Worm (Caenorhabditis elegans) whole organism, late embryonic: ENCODE data around the gene fbxb-111.

Experiments used
- ceh-24 ChIP-seq: sonication (generic microtip); optimal IDR thresholded peaks from 2 replicates; lab custom pipeline; 2016; ENCODE audit warnings: mild to moderate bottlenecking, missing genetic modification characterization, missing compliant biosample characterization
- fkh-6 ChIP-seq: sonication (generic microtip); optimal IDR thresholded peaks from 2 replicates; lab custom pipeline; 2016; ENCODE audit warnings: missing genetic modification characterization, missing compliant biosample characterization
- nhr-11 ChIP-seq: fragments of 150-350 bp; optimal IDR thresholded peaks from 2 replicates; lab custom pipeline; 2014; ENCODE audit warnings: missing biosample characterization, missing genetic modification characterization
- pat-9 ChIP-seq: fragments of 200-800 bp; sonication (Bioruptor generic); optimal IDR thresholded peaks from 2 replicates; lab custom pipeline; 2018; ENCODE audit warnings: mild to moderate bottlenecking, missing genetic modification characterization, moderate library complexity, missing compliant biosample characterization
- pqm-1 ChIP-seq: sonication (generic microtip); optimal IDR thresholded peaks from 2 replicates; lab custom pipeline; 2016; ENCODE audit warnings: missing genetic modification characterization, missing compliant biosample characterization
- sox-4 ChIP-seq: sonication (generic microtip); optimal IDR thresholded peaks from 2 replicates; lab custom pipeline; 2017; ENCODE audit warnings: mild to moderate bottlenecking, missing genetic modification characterization, inconsistent platforms, missing compliant biosample characterization

ce11 chrII:2757954-2758353, 16.9 kb downstream of the fbxb-111 start, which contains the start of gene F29A7.8:
- TF ChIP-seq pqm-1 (tag; lab: Kevin White, UChicago): no peak
- no peak for TF ChIP-seq pat-9 (tag; lab: Kevin White, UChicago)
- no peak for TF ChIP-seq nhr-11 (tag; lab: Kevin White, UChicago)
- no peak for TF ChIP-seq ceh-24
- no peak for TF ChIP-seq fkh-6 (tag; lab: Kevin White, UChicago)
- TF ChIP-seq sox-4 (tag; lab: Kevin White, UChicago): no peak
